Worm (Caenorhabditis elegans) whole organism, young adult: ENCODE results near the gene Y41D4A.7.

ENCODE experiments used
- D2030.7 ChIP-seq: fragments of 200-800 bp; sonication (Bioruptor generic); IDR thresholded peaks from 2 replicates; pipeline ENCODE4 v1.3.6; 2022; ENCODE audit warnings: missing genetic modification reagents, missing genetic modification characterization, missing compliant biosample characterization
- F33H1.4 ChIP-seq: fragments of 200-800 bp; sonication (Bioruptor generic); IDR thresholded peaks from 2 replicates; pipeline ENCODE4 v1.3.6; 2022; ENCODE audit warnings: missing genetic modification reagents, missing genetic modification characterization, missing compliant biosample characterization
- F49E8.2 ChIP-seq: sonication (generic microtip); optimal IDR thresholded peaks from 3 replicates; lab custom pipeline; 2017; ENCODE audit warnings: missing genetic modification characterization, mild to moderate bottlenecking, missing compliant biosample characterization, antibody characterized with exemption, moderate library complexity; ENCODE audit not compliant: insufficient read depth
- F52B5.7 ChIP-seq: sonication (generic microtip); optimal IDR thresholded peaks from 2 replicates; lab custom pipeline; 2016; ENCODE audit warnings: mild to moderate bottlenecking, missing genetic modification characterization, missing compliant biosample characterization
- K12H6.12 ChIP-seq: fragments of 200-800 bp; sonication (Bioruptor generic); optimal IDR thresholded peaks from 2 replicates; lab custom pipeline; 2018; ENCODE audit warnings: mild to moderate bottlenecking, missing genetic modification characterization, missing compliant biosample characterization
- Y53F4B.3 ChIP-seq: fragments of 200-800 bp; sonication (Bioruptor generic); IDR thresholded peaks from 2 replicates; pipeline ENCODE4 v1.3.6; 2022; ENCODE audit warnings: missing genetic modification reagents, missing genetic modification characterization, missing compliant biosample characterization
- Y53G8AR.9 ChIP-seq: fragments of 200-800 bp; sonication (Bioruptor generic); conservative IDR thresholded peaks from 2 replicates; pipeline ENCODE4 v1.3.6; 2022; ENCODE audit warnings: missing genetic modification reagents, missing genetic modification characterization, missing compliant biosample characterization
- Y95B8A.8 ChIP-seq: fragments of 200-800 bp; sonication (Bioruptor generic); IDR thresholded peaks from 2 replicates; pipeline ENCODE4 v1.3.6; 2022; ENCODE audit warnings: missing genetic modification reagents, missing genetic modification characterization, missing compliant biosample characterization
- ama-1 ChIP-seq, 3 experiments: fragments of 150-350 bp in 1 of 3; sonication (generic microtip) in 2 of 3; optimal IDR thresholded peaks; 2 replicates each; lab custom pipeline; 2014 to 2018; ENCODE audit warnings: missing biosample characterization in 2 of 3, missing genetic modification characterization in 2 of 3, missing genetic modification reagents in 2 of 3
- aptf-3 ChIP-seq: fragments of 200-800 bp; sonication (Bioruptor generic); IDR thresholded peaks from 2 replicates; pipeline ENCODE4 v1.3.6; 2022; ENCODE audit warnings: missing genetic modification characterization, missing compliant biosample characterization
- atf-7 ChIP-seq: sonication (generic microtip); optimal IDR thresholded peaks from 2 replicates; lab custom pipeline; 2017; ENCODE audit warnings: mild to moderate bottlenecking, missing genetic modification characterization, missing compliant biosample characterization
- attf-5 ChIP-seq: fragments of 200-800 bp; sonication (Bioruptor generic); optimal IDR thresholded peaks from 2 replicates; lab custom pipeline; 2018; ENCODE audit warnings: mild to moderate bottlenecking, missing genetic modification characterization, missing compliant biosample characterization
- attf-6 ChIP-seq: fragments of 200-800 bp; sonication (Bioruptor generic); IDR thresholded peaks from 2 replicates; pipeline ENCODE4 v1.3.6; 2022; ENCODE audit warnings: missing genetic modification reagents, missing genetic modification characterization, missing compliant biosample characterization
- ceh-27 ChIP-seq: fragments of 200-800 bp; sonication (Bioruptor generic); optimal IDR thresholded peaks from 2 replicates; lab custom pipeline; 2018; ENCODE audit warnings: mild to moderate bottlenecking, missing genetic modification characterization, moderate library complexity, missing compliant biosample characterization
- ceh-58 ChIP-seq: fragments of 200-800 bp; sonication (Bioruptor generic); IDR thresholded peaks from 2 replicates; pipeline ENCODE4 v1.3.6; 2022; ENCODE audit warnings: missing genetic modification characterization, missing compliant biosample characterization
- ceh-79 ChIP-seq: sonication (generic microtip); optimal IDR thresholded peaks from 2 replicates; lab custom pipeline; 2017; ENCODE audit warnings: mild to moderate bottlenecking, missing genetic modification characterization, missing compliant biosample characterization
- ceh-91 ChIP-seq: fragments of 200-800 bp; sonication (Bioruptor generic); IDR thresholded peaks from 2 replicates; pipeline ENCODE4 v1.3.6; 2022; ENCODE audit warnings: missing genetic modification reagents, missing genetic modification characterization, missing compliant biosample characterization
- efl-1 ChIP-seq: fragments of 150-350 bp; optimal IDR thresholded peaks from 2 replicates; lab custom pipeline; 2014; ENCODE audit warnings: missing biosample characterization, missing genetic modification reagents, missing genetic modification characterization
- egl-44 ChIP-seq: fragments of 200-800 bp; sonication (Bioruptor generic); IDR thresholded peaks from 2 replicates; pipeline ENCODE4 v1.3.6; 2022; ENCODE audit warnings: missing genetic modification reagents, missing genetic modification characterization, missing compliant biosample characterization
- hlh-26 ChIP-seq: fragments of 200-800 bp; sonication (Bioruptor generic); conservative IDR thresholded peaks from 2 replicates; pipeline ENCODE4 v1.3.6; 2022; ENCODE audit warnings: missing genetic modification reagents, missing genetic modification characterization, missing compliant biosample characterization
- hmg-20 ChIP-seq: fragments of 200-800 bp; sonication (Bioruptor generic); IDR thresholded peaks from 2 replicates; pipeline ENCODE4 v1.3.6; 2022; ENCODE audit warnings: missing genetic modification reagents, missing genetic modification characterization, missing compliant biosample characterization
- hrde-1 ChIP-seq: sonication (generic microtip); optimal IDR thresholded peaks from 2 replicates; lab custom pipeline; 2016; ENCODE audit warnings: missing genetic modification characterization, mild to moderate bottlenecking, missing compliant biosample characterization, moderate library complexity, missing genotype, missing genetic modification reagents, borderline replicate concordance
- lag-1 ChIP-seq: fragments of 200-800 bp; sonication (Bioruptor generic); IDR thresholded peaks from 2 replicates; pipeline ENCODE4 v1.3.6; 2022; ENCODE audit warnings: missing genetic modification reagents, missing genetic modification characterization, missing compliant biosample characterization
- let-607 ChIP-seq, 2 experiments: fragments of 200-800 bp in 1 of 2; sonication (Bioruptor generic) in 1 of 2; sonication (generic microtip) in 1 of 2; optimal IDR thresholded peaks; 2 replicates each; lab custom pipeline; 2016 to 2018; ENCODE audit warnings: mild to moderate bottlenecking in 2 of 2, missing compliant biosample characterization in 2 of 2, missing genetic modification characterization in 2 of 2, moderate library complexity in 2 of 2, missing genotype in 1 of 2
- lsl-1 ChIP-seq: fragments of 200-800 bp; sonication (Bioruptor generic); optimal IDR thresholded peaks from 2 replicates; lab custom pipeline; 2018; ENCODE audit warnings: mild to moderate bottlenecking, missing genetic modification characterization, moderate library complexity, missing compliant biosample characterization
- lsy-27 ChIP-seq: sonication (generic microtip); optimal IDR thresholded peaks from 2 replicates; lab custom pipeline; 2017; ENCODE audit warnings: missing genetic modification characterization, mild to moderate bottlenecking, missing compliant biosample characterization, antibody characterized with exemption, missing genotype, borderline replicate concordance; ENCODE audit not compliant: insufficient read depth
- madf-10 ChIP-seq: sonication (generic microtip); optimal IDR thresholded peaks from 2 replicates; lab custom pipeline; 2016; ENCODE audit warnings: mild to moderate bottlenecking, missing genetic modification characterization, missing compliant biosample characterization
- madf-3 ChIP-seq: fragments of 200-800 bp; sonication (Bioruptor generic); IDR thresholded peaks from 2 replicates; pipeline ENCODE4 v1.3.6; 2022; ENCODE audit warnings: missing genetic modification reagents, missing genetic modification characterization, missing compliant biosample characterization
- madf-6 ChIP-seq: fragments of 200-800 bp; sonication (Bioruptor generic); IDR thresholded peaks from 2 replicates; pipeline ENCODE4 v1.3.6; 2022; ENCODE audit warnings: missing genetic modification reagents, missing genetic modification characterization, missing compliant biosample characterization
- madf-8 ChIP-seq: fragments of 200-800 bp; sonication (Bioruptor generic); conservative IDR thresholded peaks from 2 replicates; pipeline ENCODE4 v1.3.6; 2022; ENCODE audit warnings: missing genetic modification reagents, missing genetic modification characterization, missing compliant biosample characterization
- nfyb-1 ChIP-seq: fragments of 200-800 bp; sonication (Bioruptor generic); IDR thresholded peaks from 2 replicates; pipeline ENCODE4 v1.3.6; 2022; ENCODE audit warnings: missing genetic modification reagents, missing genetic modification characterization, missing compliant biosample characterization
- nhr-120 ChIP-seq: fragments of 200-800 bp; sonication (Bioruptor generic); IDR thresholded peaks from 2 replicates; pipeline ENCODE4 v1.3.6; 2022; ENCODE audit warnings: missing genetic modification characterization, missing compliant biosample characterization
- nhr-27 ChIP-seq: fragments of 200-800 bp; sonication (Bioruptor generic); optimal IDR thresholded peaks from 2 replicates; lab custom pipeline; 2018; ENCODE audit warnings: mild to moderate bottlenecking, missing genetic modification characterization, moderate library complexity, missing compliant biosample characterization
- nhr-90 ChIP-seq: sonication (generic microtip); optimal IDR thresholded peaks from 2 replicates; lab custom pipeline; 2016; ENCODE audit warnings: missing genotype, mild to moderate bottlenecking, missing genetic modification characterization, missing compliant biosample characterization
- rcor-1 ChIP-seq: fragments of 200-800 bp; sonication (Bioruptor generic); IDR thresholded peaks from 2 replicates; pipeline ENCODE4 v1.3.6; 2022; ENCODE audit warnings: missing genetic modification reagents, missing genetic modification characterization, missing compliant biosample characterization
- sdz-38 ChIP-seq: sonication (generic microtip); optimal IDR thresholded peaks from 2 replicates; lab custom pipeline; 2016; ENCODE audit warnings: missing genotype, missing genetic modification characterization, missing compliant biosample characterization
- snpc-1.3 ChIP-seq: sonication (generic microtip); optimal IDR thresholded peaks from 2 replicates; lab custom pipeline; 2017; ENCODE audit warnings: missing genetic modification characterization, mild to moderate bottlenecking, missing compliant biosample characterization, antibody characterized with exemption, moderate library complexity, missing genotype, missing genetic modification reagents; ENCODE audit not compliant: insufficient read depth
- snpc-3.4 ChIP-seq: sonication (generic microtip); optimal IDR thresholded peaks from 2 replicates; lab custom pipeline; 2017; ENCODE audit warnings: missing genetic modification characterization, mild to moderate bottlenecking, missing compliant biosample characterization, antibody characterized with exemption, moderate library complexity, missing genotype, missing genetic modification reagents
- somi-1 ChIP-seq: fragments of 200-800 bp; sonication (Bioruptor generic); optimal IDR thresholded peaks from 2 replicates; lab custom pipeline; 2018; ENCODE audit warnings: mild to moderate bottlenecking, missing genetic modification characterization, missing compliant biosample characterization
- xnd-1 ChIP-seq: sonication (generic microtip); optimal IDR thresholded peaks from 2 replicates; lab custom pipeline; 2016; ENCODE audit warnings: missing genotype, missing genetic modification reagents, missing genetic modification characterization, missing compliant biosample characterization

Y41D4A.7 gene

DNA sequence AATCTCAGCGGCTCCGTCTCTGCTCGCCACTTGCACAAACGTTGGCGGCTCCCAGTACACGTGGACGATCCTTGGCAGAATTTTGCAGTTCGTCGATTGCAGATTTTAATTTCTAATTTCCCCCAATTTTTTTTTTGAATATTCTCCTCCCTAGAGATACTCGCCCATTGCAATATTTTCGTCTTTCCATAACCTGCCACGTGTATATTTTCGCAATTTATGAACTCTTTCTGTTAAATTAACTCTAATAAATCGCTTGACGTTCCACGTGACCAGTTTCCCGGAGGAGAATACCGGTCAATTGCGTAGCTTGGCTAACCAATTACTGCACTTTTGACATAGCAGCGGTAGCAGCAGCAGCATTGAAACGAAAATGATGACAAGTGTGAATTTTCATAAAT, 52.9 kb downstream of the Y41D4A.7 start (continued):
- TF ChIP-seq lsy-27 (no peak), snpc-1.3 (no peak), aptf-3 (0 out of 2 replicates have a peak, but pooled peaks have one; percentile 16), F52B5.7 (tag; lab: Kevin White, UChicago) (peak; percentile 52), hmg-20 (GFP tag; lab: Robert Waterston, UW) (0 out of 2 replicates have a peak, but pooled peaks have one; percentile 36), rcor-1 (no peak; the same call in 1 of the 2 replicates), madf-3 (GFP tag; lab: Robert Waterston, UW) (0 out of 2 replicates have a peak, but pooled peaks have one; percentile 5), attf-6 (peak; percentile 51; the same call in 1 of the 2 replicates), Y53G8AR.9 (GFP tag; lab: Robert Waterston, UW) (0 out of 2 replicates have a peak, but pooled peaks have one; percentile 65), F49E8.2 (tag; lab: Kevin White, UChicago) (peak; percentile 81), egl-44 (0 out of 2 replicates have a peak, but pooled peaks have one; percentile 9), atf-7 (tag; lab: Kevin White, UChicago) (no peak), hrde-1 (tag; lab: Kevin White, UChicago) (peak; percentile 70), Y95B8A.8 (peak; percentile 61; the same call in 1 of the 2 replicates), hlh-26 (GFP tag; lab: Robert Waterston, UW) (no peak), attf-5 (GFP tag; lab: Kevin White, UChicago) (peak; percentile 18), sdz-38 (no peak), ceh-27 (GFP tag; lab: Kevin White, UChicago) (no peak), xnd-1 (tag; lab: Kevin White, UChicago) (no peak), lag-1 (GFP tag; lab: Robert Waterston, UW) (0 out of 2 replicates have a peak, but pooled peaks have one; percentile 39), nfyb-1 (GFP tag; lab: Robert Waterston, UW) (peak; percentile 61; the same call in 1 of the 2 replicates), ceh-58 (no peak), ama-1 (optimal IDR thresholded peaks at IDR 0.05; lab: Kevin White, UChicago) (no peak), ama-1 (GFP tag; optimal IDR thresholded peaks at IDR 0.05; lab: Kevin White, UChicago) (no peak), nhr-27 (tag; lab: Kevin White, UChicago) (no peak), Y53F4B.3 (GFP tag; lab: Robert Waterston, UW) (no peak), nhr-90 (no peak)
- TF ChIP-seq, all 124 proteins: peak for 37

DNA sequence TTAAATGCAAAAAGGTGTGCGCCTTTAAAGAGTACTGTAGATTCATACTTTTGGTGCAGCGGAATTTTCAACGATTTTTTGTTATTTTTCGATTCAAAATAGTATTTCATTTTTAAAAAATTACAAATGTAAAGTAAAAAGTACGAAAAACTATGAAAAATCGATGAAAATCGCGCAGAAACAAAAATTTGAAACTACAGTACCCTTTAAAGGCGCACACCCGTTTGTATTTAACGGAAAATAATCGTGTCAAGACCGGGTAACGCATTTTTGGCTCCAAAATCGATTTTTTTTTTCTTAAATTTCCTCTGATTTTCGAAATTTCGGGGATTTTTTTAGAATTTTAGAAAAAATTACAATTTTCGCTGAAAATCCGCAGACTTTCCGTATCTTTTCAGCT, 53.4 kb downstream of the Y41D4A.7 start:
- peak; percentile 32; the same call in 1 of the 2 replicates for TF ChIP-seq D2030.7 (GFP tag; lab: Robert Waterston, UW)
- peak; percentile 46; the same call in 1 of the 2 replicates for TF ChIP-seq ceh-91
- no peak for TF ChIP-seq K12H6.12 (tag; lab: Kevin White, UChicago)
- TF ChIP-seq ceh-79 (tag; lab: Kevin White, UChicago) = no peak
- no peak for TF ChIP-seq nhr-120 (GFP tag; lab: Robert Waterston, UW)
- TF ChIP-seq lsl-1 (GFP tag; lab: Kevin White, UChicago) = peak; percentile 92
- no peak for TF ChIP-seq ama-1 (optimal IDR thresholded peaks at IDR 0.05; lab: Kevin White, UChicago)
- TF ChIP-seq ama-1 (GFP tag; optimal IDR thresholded peaks at IDR 0.05; lab: Kevin White, UChicago) = no peak
- no peak for TF ChIP-seq snpc-3.4 (tag; lab: Kevin White, UChicago)
- peak; percentile 56 for TF ChIP-seq madf-6 (GFP tag; lab: Robert Waterston, UW)
- TF ChIP-seq madf-8 (GFP tag; lab: Robert Waterston, UW) = peak; percentile 35; the same call in 1 of the 2 replicates
- TF ChIP-seq somi-1 (GFP tag; lab: Kevin White, UChicago) = no peak
- no peak for TF ChIP-seq let-607 (tag; optimal IDR thresholded peaks at IDR 0.05; lab: Kevin White, UChicago)
- peak; percentile 77 for TF ChIP-seq F33H1.4 (GFP tag; lab: Robert Waterston, UW)
- no peak for TF ChIP-seq madf-10
- peak; percentile 51 for TF ChIP-seq xnd-1 (tag; lab: Kevin White, UChicago)
- TF ChIP-seq efl-1 (GFP tag; lab: Kevin White, UChicago) = peak; percentile 23
